Worm (Caenorhabditis elegans) whole organism, L3 larva: ENCODE results near the gene kbp-1.

ENCODE experiments used
- ZK546.5 ChIP-seq: sonication (generic microtip); optimal IDR thresholded peaks from 2 replicates; lab custom pipeline; 2017; ENCODE audit warnings: missing biosample characterization, missing genetic modification characterization
- ama-1 ChIP-seq: fragments of 150-350 bp; optimal IDR thresholded peaks from 2 replicates; lab custom pipeline; 2018
- ceh-82 ChIP-seq: fragments of 150-350 bp; optimal IDR thresholded peaks from 2 replicates; lab custom pipeline; 2014; ENCODE audit warnings: missing biosample characterization, missing genetic modification characterization
- ceh-9 ChIP-seq: sonication (generic microtip); optimal IDR thresholded peaks from 2 replicates; lab custom pipeline; 2018; ENCODE audit warnings: missing biosample characterization, missing genetic modification characterization
- elt-2 ChIP-seq: sonication (generic microtip); optimal IDR thresholded peaks from 2 replicates; lab custom pipeline; 2016; ENCODE audit warnings: missing genetic modification reagents, mild to moderate bottlenecking, missing genetic modification characterization, missing compliant biosample characterization
- elt-3 ChIP-seq, 3 experiments: fragments of 150-350 bp in 1 of 3; sonication (generic microtip) in 2 of 3; optimal IDR thresholded peaks; 2 replicates in 2 of 3; 4 replicates in 1 of 3; lab custom pipeline; 2014 to 2017; ENCODE audit warnings: missing biosample characterization in 3 of 3, missing genetic modification characterization in 3 of 3
- fkh-2 ChIP-seq: fragments of 150-350 bp; optimal IDR thresholded peaks from 2 replicates; lab custom pipeline; 2014; ENCODE audit warnings: missing biosample characterization, missing genetic modification reagents, missing genetic modification characterization
- nhr-12 ChIP-seq: fragments of 150-350 bp; optimal IDR thresholded peaks from 2 replicates; lab custom pipeline; 2014; ENCODE audit warnings: missing biosample characterization, missing genetic modification characterization
- nhr-237 ChIP-seq: fragments of 150-350 bp; optimal IDR thresholded peaks from 2 replicates; lab custom pipeline; 2014; ENCODE audit warnings: missing biosample characterization, missing genetic modification characterization
- pha-4 ChIP-seq: fragments of 150-350 bp; optimal IDR thresholded peaks from 2 replicates; lab custom pipeline; 2014; ENCODE audit warnings: missing biosample characterization, missing genetic modification reagents, missing genetic modification characterization
- pqm-1 ChIP-seq: fragments of 150-350 bp; optimal IDR thresholded peaks from 2 replicates; lab custom pipeline; 2017; ENCODE audit warnings: missing biosample characterization, missing genetic modification characterization, inconsistent platforms
- unc-39 ChIP-seq: sonication (generic microtip); optimal IDR thresholded peaks from 4 replicates; lab custom pipeline; 2017; ENCODE audit warnings: missing biosample characterization, missing genetic modification characterization
- unc-62 ChIP-seq: fragments of 150-350 bp; sonication (generic microtip); optimal IDR thresholded peaks from 4 replicates; lab custom pipeline; 2014; ENCODE audit warnings: missing biosample characterization, missing genetic modification reagents, missing genetic modification characterization

DNA sequence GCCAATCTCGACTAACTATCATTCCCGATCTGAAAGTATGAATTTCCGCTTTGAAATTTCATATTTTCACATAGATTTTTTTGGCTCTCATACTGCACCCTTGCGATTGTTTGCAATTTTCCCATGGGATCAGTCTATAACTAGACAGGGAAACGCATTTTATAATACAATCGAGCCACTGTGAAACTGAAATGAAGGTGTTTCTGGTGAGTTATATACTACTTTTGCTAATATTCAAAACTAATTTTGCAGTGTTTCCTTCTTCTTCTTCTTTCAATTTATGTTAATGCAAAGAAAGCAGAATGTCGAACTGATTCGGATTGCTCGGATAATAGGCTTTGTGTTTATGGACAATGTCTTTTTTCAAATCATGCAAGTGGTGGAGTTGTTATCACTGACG lies 16.5 kb downstream of the kbp-1 start:
- no peak for TF ChIP-seq fkh-2
- no peak for TF ChIP-seq pqm-1
- no peak for TF ChIP-seq ceh-9 (tag; lab: Kevin White, UChicago)
- TF ChIP-seq ama-1 (lab: Kevin White, UChicago): no peak
- no peak for TF ChIP-seq unc-62 (GFP tag; lab: Kevin White, UChicago)
- no peak for TF ChIP-seq ZK546.5 (tag; lab: Kevin White, UChicago)
- TF ChIP-seq unc-39 (tag; lab: Kevin White, UChicago): no peak
- TF ChIP-seq nhr-12 (tag; lab: Kevin White, UChicago): no peak
- no peak for TF ChIP-seq nhr-237 (tag; lab: Kevin White, UChicago)
- TF ChIP-seq elt-3 (tag; optimal IDR thresholded peaks at IDR 0.05; lab: Kevin White, UChicago): no peak
- no peak for TF ChIP-seq ceh-82 (tag; lab: Kevin White, UChicago)
- no peak for TF ChIP-seq pha-4 (tag; lab: Kevin White, UChicago)
- TF ChIP-seq elt-2 (tag; lab: Kevin White, UChicago): no peak
